Worm (Caenorhabditis elegans): ENCODE data around the gene nlp-80.

DNA sequence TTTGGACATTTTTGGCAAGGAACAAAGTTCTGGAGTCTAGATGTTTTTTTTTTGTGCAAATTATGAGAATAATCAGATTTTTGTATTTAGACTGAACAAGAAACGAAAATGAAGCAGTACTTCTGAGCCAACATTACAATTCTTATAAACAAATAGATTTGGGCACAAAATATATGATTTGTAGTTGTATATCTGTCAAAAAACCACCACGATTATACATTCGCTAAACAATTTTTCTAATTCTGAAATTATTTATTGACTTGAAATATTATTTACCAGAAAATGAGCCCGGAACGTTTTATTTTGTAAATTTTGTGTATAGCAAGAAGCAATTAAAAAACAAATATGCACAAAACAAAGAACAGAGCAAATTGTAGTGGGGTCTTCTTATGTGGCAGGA lies 6.0 kb upstream of the nlp-80 start:
- TF ChIP-seq zip-8 (tag; optimal IDR thresholded peaks at IDR 0.05) (no peak), elt-1 (tag; optimal IDR thresholded peaks at IDR 0.05; ENCODE audit: borderline replicate concordance, insufficient read depth) (no peak), nhr-237 (tag; optimal IDR thresholded peaks at IDR 0.05) (no peak), mep-1 (tag; optimal IDR thresholded peaks at IDR 0.05) (no peak), lin-13 (tag; optimal IDR thresholded peaks at IDR 0.05) (no peak), unc-120 (tag; optimal IDR thresholded peaks at IDR 0.05; ENCODE audit: poor library complexity, severe bottlenecking) (no peak)

Measured in whole organism, mixed stage, embryonic.